Fruit fly (Drosophila melanogaster) whole organism: Measurements from ENCODE around the gene CG14893.

Source experiments
- Dll ChIP-seq: fragments of >200 bp; optimal IDR thresholded peaks from 2 replicates; lab custom pipeline; 2017
- pan ChIP-seq: fragments of >200 bp; optimal IDR thresholded peaks from 2 replicates; lab custom pipeline; 2017
- usp ChIP-seq: fragments of >200 bp; optimal IDR thresholded peaks from 2 replicates; lab custom pipeline; 2017; ENCODE audit warnings: missing biosample characterization, missing genetic modification characterization, mixed read lengths

dm6 chr3R:16614241-16614640 is 6.3 kb upstream of the CG14893 start, which contains the start of gene CG10340:
- TF ChIP-seq usp (GFP tag; lab: Kevin White, UChicago) (no peak), Dll (lab: Kevin White, UChicago) (no peak), pan (lab: Kevin White, UChicago) (no peak)
